Fruit fly (Drosophila melanogaster): ENCODE results near the gene b.

b gene

DNA sequence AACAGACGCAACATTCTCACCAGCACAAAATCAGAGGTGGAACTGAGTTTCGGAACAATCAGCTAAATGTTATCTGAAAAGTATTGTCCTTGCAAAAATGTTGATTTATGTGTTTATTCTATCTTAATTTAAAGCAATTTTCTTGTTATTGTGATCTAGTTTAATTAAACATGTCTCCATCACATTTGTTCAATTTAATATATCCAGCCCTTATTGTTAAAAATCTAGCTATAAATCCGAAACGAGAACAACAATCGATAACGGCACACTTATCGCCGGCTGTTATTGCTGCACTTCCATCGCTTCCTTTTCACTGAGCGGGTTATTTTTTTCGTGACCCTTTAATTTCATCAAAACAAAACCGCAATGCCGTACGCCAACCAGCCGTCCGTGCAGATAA lies 12.0 kb downstream of the b start, which contains the start of the genes GatC, PolG2 and Polr2C (continued):
- TF ChIP-seq Rfx (GFP tag; IDR thresholded peaks at IDR 0.05): peak; percentile 69
- TF ChIP-seq CG7963 (GFP tag; IDR thresholded peaks at IDR 0.05; ENCODE audit: partially characterized antibody): peak; percentile 73
- no peak for TF ChIP-seq CG5953 (GFP tag; IDR thresholded peaks at IDR 0.05)
- TF ChIP-seq CG7357 (GFP tag; IDR thresholded peaks at IDR 0.05): peak; percentile 82
- TF ChIP-seq wdn (GFP tag; IDR thresholded peaks at IDR 0.05): no peak
- TF ChIP-seq Med (GFP tag): peak; percentile 81
- TF ChIP-seq CG31365 (tag; optimal IDR thresholded peaks at IDR 0.05): no peak
- TF ChIP-seq E2f1 (GFP tag; IDR thresholded peaks at IDR 0.05): no peak
- peak; percentile 81 for TF ChIP-seq Sry-β (GFP tag; optimal IDR thresholded peaks at IDR 0.05)
- TF ChIP-seq NFAT (GFP tag; IDR thresholded peaks at IDR 0.05): no peak
- TF ChIP-seq tio (GFP tag; optimal IDR thresholded peaks at IDR 0.05): no peak
- peak; percentile 34; the same call in 1 of the 2 replicates for TF ChIP-seq CG32532 (GFP tag; IDR thresholded peaks at IDR 0.05)
- peak; percentile 89 for TF ChIP-seq sens (GFP tag)
- TF ChIP-seq hbn (GFP tag; IDR thresholded peaks at IDR 0.05; ENCODE audit: partially characterized antibody): peak; percentile 79
- TF ChIP-seq repo (GFP tag; optimal IDR thresholded peaks at IDR 0.05): no peak
- TF ChIP-seq Stat92E (GFP tag; optimal IDR thresholded peaks at IDR 0.05): peak in 1 of 3 experiments; percentile 52
- TF ChIP-seq Atf6 (GFP tag; IDR thresholded peaks at IDR 0.05): no peak
- TF ChIP-seq bbx (GFP tag; IDR thresholded peaks at IDR 0.05; ENCODE audit: partially characterized antibody): peak; percentile 76
- peak; percentile 9 for TF ChIP-seq Mes4 (GFP tag; optimal IDR thresholded peaks at IDR 0.05)
- peak; percentile 77 for TF ChIP-seq CG6791 (GFP tag; IDR thresholded peaks at IDR 0.05; ENCODE audit: partially characterized antibody)
- TF ChIP-seq CG13424 (tag; optimal IDR thresholded peaks at IDR 0.05): peak; percentile 43
- no peak for TF ChIP-seq Taf1 (GFP tag; IDR thresholded peaks at IDR 0.05)
- peak; percentile 67 for TF ChIP-seq CG10366 (GFP tag; IDR thresholded peaks at IDR 0.05)
- TF ChIP-seq sna (GFP tag; IDR thresholded peaks at IDR 0.05; ENCODE audit: partially characterized antibody): peak; percentile 81
- TF ChIP-seq CG11247 (GFP tag; IDR thresholded peaks at IDR 0.05): peak; percentile 61
- peak; percentile 87 for TF ChIP-seq ato (GFP tag; IDR thresholded peaks at IDR 0.05; ENCODE audit: partially characterized antibody)
- no peak for TF ChIP-seq CG17359 (tag; optimal IDR thresholded peaks at IDR 0.05)
- TF ChIP-seq CG15011 (GFP tag; optimal IDR thresholded peaks at IDR 0.05): no peak
- TF ChIP-seq emc (GFP tag; optimal IDR thresholded peaks at IDR 0.05): no peak
- TF ChIP-seq Sox100B (GFP tag; optimal IDR thresholded peaks at IDR 0.05): no peak
- TF ChIP-seq HLH3B (GFP tag; IDR thresholded peaks at IDR 0.05): no peak; the same call in 1 of the 2 replicates
- no peak for TF ChIP-seq CG2202 (tag; optimal IDR thresholded peaks at IDR 0.05)
- TF ChIP-seq eyg (GFP tag; optimal IDR thresholded peaks at IDR 0.05): no peak
- peak; percentile 80 for TF ChIP-seq Dll (GFP tag; IDR thresholded peaks at IDR 0.05; ENCODE audit: partially characterized antibody)
- TF ChIP-seq CG3995 (GFP tag; optimal IDR thresholded peaks at IDR 0.05): peak; percentile 42
- TF ChIP-seq salm (tag; optimal IDR thresholded peaks at IDR 0.05): no peak
- no peak for TF ChIP-seq Lim3 (GFP tag; IDR thresholded peaks at IDR 0.05)
- no peak for TF ChIP-seq abd-A (tag; optimal IDR thresholded peaks at IDR 0.05)
- peak; percentile 49 for TF ChIP-seq Myb (GFP tag; optimal IDR thresholded peaks at IDR 0.05)
- TF ChIP-seq ken (GFP tag; IDR thresholded peaks at IDR 0.05): peak; percentile 47; the same call in 1 of the 3 replicates
- TF ChIP-seq Camta (GFP tag; optimal IDR thresholded peaks at IDR 0.05): no peak
- no peak for TF ChIP-seq scrt (GFP tag; optimal IDR thresholded peaks at IDR 0.05)
- no peak for TF ChIP-seq CG1233 (GFP tag; optimal IDR thresholded peaks at IDR 0.05)
- TF ChIP-seq CG4404 (GFP tag; IDR thresholded peaks at IDR 0.05): no peak
- TF ChIP-seq Gug (GFP tag; IDR thresholded peaks at IDR 0.05): no peak; the same call in 3 of the 4 replicates
- TF ChIP-seq tup (GFP tag; optimal IDR thresholded peaks at IDR 0.05): no peak
- TF ChIP-seq ind (GFP tag; optimal IDR thresholded peaks at IDR 0.05): no peak
- no peak for TF ChIP-seq Hey (tag; optimal IDR thresholded peaks at IDR 0.05)
- TF ChIP-seq croc (GFP tag; conservative IDR thresholded peaks at IDR 0.05): no peak
- no peak for TF ChIP-seq usp (GFP tag; optimal IDR thresholded peaks at IDR 0.05)
- TF ChIP-seq MESR4 (GFP tag; optimal IDR thresholded peaks at IDR 0.05): peak; percentile 22

Data from whole organism, embryonic.